Fruit fly (Drosophila melanogaster): ENCODE results near the gene fh.

The fh gene

DNA sequence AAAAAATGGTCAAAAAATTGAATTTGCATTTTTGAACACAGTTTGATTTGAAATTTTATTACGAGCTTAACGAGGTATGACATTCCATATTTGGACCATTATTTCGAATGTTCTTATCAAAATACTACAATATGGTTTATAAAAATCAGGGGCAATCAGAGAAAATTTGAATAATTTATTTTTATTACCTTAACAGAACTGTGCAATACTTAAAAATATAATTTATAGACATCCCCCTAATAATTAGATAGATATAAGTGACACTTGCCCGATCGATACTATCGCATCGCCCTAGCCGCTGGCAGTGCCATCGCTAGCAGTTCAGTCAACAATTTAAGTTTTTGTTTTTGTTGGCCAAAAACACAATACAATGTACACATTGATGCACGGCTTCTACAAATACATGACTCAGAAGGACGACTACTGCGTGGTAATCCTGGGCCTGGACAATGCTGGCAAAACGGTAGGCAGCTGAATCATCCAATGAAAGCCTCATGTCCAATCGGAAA, 42.0 kb downstream of the fh start, which contains the start of gene Arfrp1 (continued):
- peak; percentile 88 for TF ChIP-seq Scr (GFP tag; IDR thresholded peaks at IDR 0.05; ENCODE audit: partially characterized antibody)
- peak; percentile 18 for TF ChIP-seq Hmx (GFP tag; optimal IDR thresholded peaks at IDR 0.05)
- TF ChIP-seq CG7786 (GFP tag; optimal IDR thresholded peaks at IDR 0.05) = peak; percentile 4
- no peak for TF ChIP-seq CG10654 (GFP tag; optimal IDR thresholded peaks at IDR 0.05)
- TF ChIP-seq bcd (GFP tag; optimal IDR thresholded peaks at IDR 0.05) = no peak
- no peak for TF ChIP-seq CG11093 (GFP tag; IDR thresholded peaks at IDR 0.05)
- peak; percentile 27 for TF ChIP-seq Chrac-16 (GFP tag; optimal IDR thresholded peaks at IDR 0.05)
- TF ChIP-seq Dad (GFP tag; optimal IDR thresholded peaks at IDR 0.05) = no peak
- TF ChIP-seq CG2120 (GFP tag; optimal IDR thresholded peaks at IDR 0.05) = peak; percentile 48
- TF ChIP-seq pzg (GFP tag; optimal IDR thresholded peaks at IDR 0.05) = peak; percentile 27
- TF ChIP-seq Doc3 (GFP tag; IDR thresholded peaks at IDR 0.05; ENCODE audit: partially characterized antibody) = peak; percentile 69; the same call in 2 of the 3 replicates
- no peak for TF ChIP-seq CG33213 (GFP tag; optimal IDR thresholded peaks at IDR 0.05)
- peak; percentile 90 for TF ChIP-seq amos (GFP tag; IDR thresholded peaks at IDR 0.05; ENCODE audit: partially characterized antibody)
- no peak for TF ChIP-seq klu (GFP tag; IDR thresholded peaks at IDR 0.05)
- no peak for TF ChIP-seq fd96Cb (tag; optimal IDR thresholded peaks at IDR 0.05)
- peak; percentile 81 for TF ChIP-seq CG16813 (GFP tag; IDR thresholded peaks at IDR 0.05; ENCODE audit: partially characterized antibody)
- peak; percentile 79 for TF ChIP-seq BEAF-32 (GFP tag; optimal IDR thresholded peaks at IDR 0.05)
- TF ChIP-seq Lim3 (GFP tag; IDR thresholded peaks at IDR 0.05) = no peak
- no peak for TF ChIP-seq CG11085 (GFP tag; IDR thresholded peaks at IDR 0.05)
- no peak for TF ChIP-seq CG7372 (GFP tag; IDR thresholded peaks at IDR 0.05)
- TF ChIP-seq tap (tag; optimal IDR thresholded peaks at IDR 0.05) = no peak
- TF ChIP-seq Rfx (GFP tag; IDR thresholded peaks at IDR 0.05) = peak; percentile 33
- peak; percentile 6 for TF ChIP-seq Fer2 (tag; optimal IDR thresholded peaks at IDR 0.05)
- TF ChIP-seq MESR4 (GFP tag; optimal IDR thresholded peaks at IDR 0.05) = peak; percentile 71
- peak; percentile 85 for TF ChIP-seq bbx (GFP tag; IDR thresholded peaks at IDR 0.05; ENCODE audit: partially characterized antibody)
- peak; percentile 24 for TF ChIP-seq sug (tag; optimal IDR thresholded peaks at IDR 0.05)
- TF ChIP-seq CG5180 (GFP tag; optimal IDR thresholded peaks at IDR 0.05) = no peak
- TF ChIP-seq sens (GFP tag) = peak; percentile 86
- TF ChIP-seq crc (GFP tag; optimal IDR thresholded peaks at IDR 0.05) = no peak
- no peak for TF ChIP-seq hkb (optimal IDR thresholded peaks at IDR 0.05)
- no peak for TF ChIP-seq hkb (GFP tag; IDR thresholded peaks at IDR 0.05)
- TF ChIP-seq Nf-YA (GFP tag; IDR thresholded peaks at IDR 0.05) = no peak
- peak; percentile 19; the same call in 1 of the 2 replicates for TF ChIP-seq sob (GFP tag; IDR thresholded peaks at IDR 0.05)
- peak; percentile 79 for TF ChIP-seq CG13287 (GFP tag; IDR thresholded peaks at IDR 0.05; ENCODE audit: partially characterized antibody)
- peak; percentile 51 for TF ChIP-seq Abd-B (GFP tag; optimal IDR thresholded peaks at IDR 0.05)
- no peak for TF ChIP-seq CG4282 (GFP tag; optimal IDR thresholded peaks at IDR 0.05)
- 0 out of 3 replicates have a peak, but pooled peaks have one; percentile 50 for TF ChIP-seq mld (GFP tag; IDR thresholded peaks at IDR 0.05; ENCODE audit: partially characterized antibody)
- peak; percentile 47; the same call in 2 of the 3 replicates for TF ChIP-seq Aef1 (GFP tag; IDR thresholded peaks at IDR 0.05)
- no peak for TF ChIP-seq HmgD (GFP tag; optimal IDR thresholded peaks at IDR 0.05)
- TF ChIP-seq dysf (GFP tag; IDR thresholded peaks at IDR 0.05) = 0 out of 3 replicates have a peak, but pooled peaks have one; percentile 22
- peak; percentile 70 for TF ChIP-seq hbn (GFP tag; IDR thresholded peaks at IDR 0.05; ENCODE audit: partially characterized antibody)
- TF ChIP-seq ranshi (GFP tag; IDR thresholded peaks at IDR 0.05) = no peak
- TF ChIP-seq gem (tag; optimal IDR thresholded peaks at IDR 0.05) = no peak
- TF ChIP-seq CG30020 (tag; optimal IDR thresholded peaks at IDR 0.05) = peak; percentile 27
- no peak for TF ChIP-seq lola (GFP tag; optimal IDR thresholded peaks at IDR 0.05)
- peak; percentile 55; the same call in 1 of the 2 replicates for TF ChIP-seq ato (GFP tag; IDR thresholded peaks at IDR 0.05; ENCODE audit: partially characterized antibody)
- no peak for TF ChIP-seq zf30C (GFP tag; optimal IDR thresholded peaks at IDR 0.05)
- peak; percentile 83 for TF ChIP-seq Sry-δ (GFP tag; optimal IDR thresholded peaks at IDR 0.05)
- peak; percentile 56 for TF ChIP-seq CG18262 (tag; optimal IDR thresholded peaks at IDR 0.05)
- TF ChIP-seq cas (GFP tag; IDR thresholded peaks at IDR 0.05) = no peak
